Worm (Caenorhabditis elegans) whole organism, young adult: ENCODE data around the gene cox-10.
A peak's percentile ranks its signal among the peaks of the same experiment; 100 is the strongest.

Experiments
- B0261.1 ChIP-seq: sonication (generic microtip); optimal IDR thresholded peaks from 2 replicates; lab custom pipeline; 2016; ENCODE audit warnings: mild to moderate bottlenecking, missing genetic modification characterization, moderate library complexity, missing compliant biosample characterization
- C17E4.6 ChIP-seq: fragments of 200-800 bp; sonication (Bioruptor generic); IDR thresholded peaks from 2 replicates; pipeline ENCODE4 v1.3.6; 2022; ENCODE audit warnings: missing genetic modification reagents, missing genetic modification characterization, missing compliant biosample characterization
- F22D6.2 ChIP-seq: sonication (generic microtip); optimal IDR thresholded peaks from 2 replicates; lab custom pipeline; 2016; ENCODE audit warnings: mild to moderate bottlenecking, missing genetic modification characterization, missing compliant biosample characterization
- F52B5.7 ChIP-seq: sonication (generic microtip); optimal IDR thresholded peaks from 2 replicates; lab custom pipeline; 2016; ENCODE audit warnings: mild to moderate bottlenecking, missing genetic modification characterization, missing compliant biosample characterization
- F57A8.1 ChIP-seq: fragments of 200-800 bp; sonication (Bioruptor generic); optimal IDR thresholded peaks from 2 replicates; lab custom pipeline; 2018; ENCODE audit warnings: mild to moderate bottlenecking, missing genetic modification characterization, moderate library complexity, missing compliant biosample characterization
- K11D2.4 ChIP-seq: fragments of 200-800 bp; sonication (Bioruptor generic); IDR thresholded peaks from 2 replicates; pipeline ENCODE4 v1.3.6; 2022; ENCODE audit warnings: missing genetic modification reagents, missing genetic modification characterization, missing compliant biosample characterization
- K12H6.12 ChIP-seq: fragments of 200-800 bp; sonication (Bioruptor generic); optimal IDR thresholded peaks from 2 replicates; lab custom pipeline; 2018; ENCODE audit warnings: mild to moderate bottlenecking, missing genetic modification characterization, missing compliant biosample characterization
- Y53F4B.3 ChIP-seq: fragments of 200-800 bp; sonication (Bioruptor generic); IDR thresholded peaks from 2 replicates; pipeline ENCODE4 v1.3.6; 2022; ENCODE audit warnings: missing genetic modification reagents, missing genetic modification characterization, missing compliant biosample characterization
- Y56A3A.18 ChIP-seq: fragments of 200-800 bp; sonication (Bioruptor generic); IDR thresholded peaks from 2 replicates; pipeline ENCODE4 v1.3.6; 2022; ENCODE audit warnings: missing genetic modification reagents, missing genetic modification characterization, missing compliant biosample characterization
- attf-3 ChIP-seq: fragments of 200-800 bp; sonication (Bioruptor generic); conservative IDR thresholded peaks from 2 replicates; pipeline ENCODE4 v1.3.6; 2022; ENCODE audit warnings: missing genetic modification reagents, missing genetic modification characterization, missing compliant biosample characterization
- cebp-1 ChIP-seq, 2 experiments: fragments of 200-800 bp in 1 of 2; sonication (Bioruptor generic) in 1 of 2; sonication (generic microtip) in 1 of 2; IDR thresholded peaks in 1 of 2; optimal IDR thresholded peaks in 1 of 2; 2 replicates each; pipeline versions ENCODE4 v1.3.6 to Lab custom; 2017 to 2022; ENCODE audit warnings: missing compliant biosample characterization in 2 of 2, missing genetic modification characterization in 2 of 2, mild to moderate bottlenecking in 1 of 2, missing genetic modification reagents in 1 of 2, moderate library complexity in 1 of 2
- cebp-2 ChIP-seq: fragments of 200-800 bp; sonication (Bioruptor generic); IDR thresholded peaks from 2 replicates; pipeline ENCODE4 v1.3.6; 2022; ENCODE audit warnings: missing genetic modification characterization, missing compliant biosample characterization
- ceh-100 ChIP-seq: fragments of 200-800 bp; sonication (Bioruptor generic); IDR thresholded peaks from 2 replicates; pipeline ENCODE4 v1.3.6; 2022; ENCODE audit warnings: missing genetic modification reagents, missing genetic modification characterization, missing compliant biosample characterization
- ceh-40 ChIP-seq: fragments of 200-800 bp; sonication (Bioruptor generic); IDR thresholded peaks from 2 replicates; pipeline ENCODE4 v1.3.6; 2022; ENCODE audit warnings: missing genetic modification characterization, missing compliant biosample characterization
- ceh-58 ChIP-seq: fragments of 200-800 bp; sonication (Bioruptor generic); IDR thresholded peaks from 2 replicates; pipeline ENCODE4 v1.3.6; 2022; ENCODE audit warnings: missing genetic modification characterization, missing compliant biosample characterization
- die-1 ChIP-seq: sonication (generic microtip); optimal IDR thresholded peaks from 2 replicates; lab custom pipeline; 2016; ENCODE audit warnings: missing genotype, mild to moderate bottlenecking, missing genetic modification characterization, missing compliant biosample characterization
- dox-1 ChIP-seq: fragments of 200-800 bp; sonication (Bioruptor generic); IDR thresholded peaks from 2 replicates; pipeline ENCODE4 v1.3.6; 2022; ENCODE audit warnings: missing genetic modification reagents, missing genetic modification characterization, missing compliant biosample characterization
- him-1 ChIP-seq: sonication (generic microtip); optimal IDR thresholded peaks from 2 replicates; lab custom pipeline; 2016; ENCODE audit warnings: missing genotype, missing genetic modification reagents, missing genetic modification characterization, missing compliant biosample characterization
- hmg-1.2 ChIP-seq: fragments of 200-800 bp; sonication (Bioruptor generic); IDR thresholded peaks from 2 replicates; pipeline ENCODE4 v1.3.6; 2022; ENCODE audit warnings: missing genetic modification reagents, missing genetic modification characterization, missing compliant biosample characterization
- let-607 ChIP-seq, 2 experiments: fragments of 200-800 bp in 1 of 2; sonication (Bioruptor generic) in 1 of 2; sonication (generic microtip) in 1 of 2; optimal IDR thresholded peaks; 2 replicates each; lab custom pipeline; 2016 to 2018; ENCODE audit warnings: mild to moderate bottlenecking in 2 of 2, missing compliant biosample characterization in 2 of 2, missing genetic modification characterization in 2 of 2, moderate library complexity in 2 of 2, missing genotype in 1 of 2
- lin-26 ChIP-seq: fragments of 200-800 bp; sonication (Bioruptor generic); IDR thresholded peaks from 2 replicates; pipeline ENCODE4 v1.3.6; 2022; ENCODE audit warnings: missing genetic modification reagents, missing genetic modification characterization, missing compliant biosample characterization
- lin-35 ChIP-seq, 3 experiments: fragments of 150-350 bp in 2 of 3; sonication (generic microtip) in 1 of 3; optimal IDR thresholded peaks; 2 replicates each; lab custom pipeline; 2014 to 2018; ENCODE audit warnings: missing biosample characterization in 3 of 3, missing genetic modification characterization in 3 of 3, missing genetic modification reagents in 3 of 3
- lir-1 ChIP-seq: fragments of 200-800 bp; sonication (Bioruptor generic); conservative IDR thresholded peaks from 2 replicates; pipeline ENCODE4 v1.3.6; 2022; ENCODE audit warnings: missing genetic modification reagents, missing genetic modification characterization, missing compliant biosample characterization
- madf-6 ChIP-seq: fragments of 200-800 bp; sonication (Bioruptor generic); IDR thresholded peaks from 2 replicates; pipeline ENCODE4 v1.3.6; 2022; ENCODE audit warnings: missing genetic modification reagents, missing genetic modification characterization, missing compliant biosample characterization
- mcd-1 ChIP-seq: fragments of 200-800 bp; sonication (Bioruptor generic); IDR thresholded peaks from 2 replicates; pipeline ENCODE4 v1.3.6; 2022; ENCODE audit warnings: missing genetic modification reagents, missing genetic modification characterization, missing compliant biosample characterization
- mel-28 ChIP-seq: sonication (generic microtip); optimal IDR thresholded peaks from 2 replicates; lab custom pipeline; 2016; ENCODE audit warnings: borderline replicate concordance, mild to moderate bottlenecking, missing genetic modification characterization, missing compliant biosample characterization
- pha-4 ChIP-seq: fragments of 150-350 bp; sonication (generic microtip); optimal IDR thresholded peaks from 2 replicates; lab custom pipeline; 2014; ENCODE audit warnings: missing biosample characterization, missing genetic modification reagents, missing genetic modification characterization
- sea-2 ChIP-seq: fragments of 200-800 bp; sonication (Bioruptor generic); IDR thresholded peaks from 2 replicates; pipeline ENCODE4 v1.3.6; 2022; ENCODE audit warnings: missing genetic modification characterization, missing compliant biosample characterization
- snpc-1.1 ChIP-seq: sonication (generic microtip); optimal IDR thresholded peaks from 2 replicates; lab custom pipeline; 2017; ENCODE audit warnings: missing genetic modification characterization, mild to moderate bottlenecking, missing compliant biosample characterization, antibody characterized with exemption, moderate library complexity, missing genotype, missing genetic modification reagents; ENCODE audit not compliant: insufficient read depth
- snpc-4 ChIP-seq, 5 experiments: fragments of 150-350 bp in 1 of 5; sonication (generic microtip) in 4 of 5; optimal IDR thresholded peaks; 2 replicates each; lab custom pipeline; 2014 to 2018; ENCODE audit warnings: missing genetic modification characterization in 5 of 5, missing biosample characterization in 3 of 5, antibody characterized with exemption in 2 of 5, mild to moderate bottlenecking in 2 of 5, missing compliant biosample characterization in 2 of 5, missing genotype in 2 of 5, moderate library complexity in 2 of 5, missing genetic modification reagents in 1 of 5
- somi-1 ChIP-seq: fragments of 200-800 bp; sonication (Bioruptor generic); optimal IDR thresholded peaks from 2 replicates; lab custom pipeline; 2018; ENCODE audit warnings: mild to moderate bottlenecking, missing genetic modification characterization, missing compliant biosample characterization
- sptf-2 ChIP-seq: fragments of 200-800 bp; sonication (Bioruptor generic); optimal IDR thresholded peaks from 2 replicates; lab custom pipeline; 2018; ENCODE audit warnings: mild to moderate bottlenecking, missing genetic modification characterization, missing compliant biosample characterization
- tbp1 ChIP-seq: fragments of 200-800 bp; sonication (Bioruptor generic); optimal IDR thresholded peaks from 2 replicates; lab custom pipeline; 2018; ENCODE audit warnings: mild to moderate bottlenecking, missing genetic modification characterization, missing compliant biosample characterization
- tbx-9 ChIP-seq: sonication (generic microtip); optimal IDR thresholded peaks from 2 replicates; lab custom pipeline; 2016; ENCODE audit warnings: borderline replicate concordance, missing genetic modification characterization, inconsistent platforms, missing compliant biosample characterization
- unc-62 ChIP-seq: fragments of 150-350 bp; optimal IDR thresholded peaks from 2 replicates; lab custom pipeline; 2014; ENCODE audit warnings: missing biosample characterization, missing genetic modification reagents, missing genetic modification characterization
- zfh-2 ChIP-seq: fragments of 200-800 bp; sonication (Bioruptor generic); conservative IDR thresholded peaks from 2 replicates; pipeline ENCODE4 v1.3.6; 2022; ENCODE audit warnings: missing genetic modification reagents, missing genetic modification characterization, missing compliant biosample characterization
- zim-3 ChIP-seq: sonication (generic microtip); optimal IDR thresholded peaks from 2 replicates; lab custom pipeline; 2017; ENCODE audit warnings: mild to moderate bottlenecking, missing genetic modification characterization, moderate library complexity, missing compliant biosample characterization
- ztf-22 ChIP-seq: fragments of 200-800 bp; sonication (Bioruptor generic); optimal IDR thresholded peaks from 2 replicates; lab custom pipeline; 2018; ENCODE audit warnings: mild to moderate bottlenecking, missing genetic modification characterization, moderate library complexity, missing compliant biosample characterization
- ztf-25 ChIP-seq: fragments of 200-800 bp; sonication (Bioruptor generic); IDR thresholded peaks from 2 replicates; pipeline ENCODE4 v1.3.6; 2022; ENCODE audit warnings: missing genetic modification reagents, missing genetic modification characterization, missing compliant biosample characterization

cox-10 gene

ce11 chrII:12668874-12669273 is 10.9 kb upstream of the cox-10 start:
- TF ChIP-seq ceh-40 (GFP tag; lab: Robert Waterston, UW) (no peak), lin-26 (peak; percentile 54; the same call in 1 of the 2 replicates), tbx-9 (tag; lab: Kevin White, UChicago) (no peak), ceh-58 (GFP tag; lab: Robert Waterston, UW) (no peak), K12H6.12 (tag; lab: Kevin White, UChicago) (no peak), ceh-100 (no peak), zfh-2 (GFP tag; lab: Robert Waterston, UW) (peak; percentile 72), cebp-1 (GFP tag; IDR thresholded peaks at IDR 0.05; lab: Robert Waterston, UW) (no peak), cebp-1 (tag; optimal IDR thresholded peaks at IDR 0.05; lab: Kevin White, UChicago) (no peak), let-607 (tag; optimal IDR thresholded peaks at IDR 0.05; lab: Kevin White, UChicago) (no peak)

ce11 chrII:12669342-12669741 is 10.4 kb upstream of the cox-10 start:
- no peak for TF ChIP-seq ztf-25 (GFP tag; lab: Robert Waterston, UW)
- TF ChIP-seq tbp1 (GFP tag; lab: Kevin White, UChicago), result no peak
- no peak for TF ChIP-seq lin-35 (GFP tag; optimal IDR thresholded peaks at IDR 0.05; lab: Kevin White, UChicago)
- TF ChIP-seq snpc-1.1 (tag; lab: Kevin White, UChicago), result no peak
- TF ChIP-seq Y56A3A.18, result no peak
- no peak for TF ChIP-seq F22D6.2 (tag; lab: Kevin White, UChicago)
- no peak for TF ChIP-seq sea-2 (GFP tag; lab: Robert Waterston, UW)
- no peak for TF ChIP-seq somi-1 (GFP tag; lab: Kevin White, UChicago)
- no peak for TF ChIP-seq let-607 (tag; optimal IDR thresholded peaks at IDR 0.05; lab: Kevin White, UChicago)
- no peak for TF ChIP-seq zim-3 (tag; lab: Kevin White, UChicago)
- no peak for TF ChIP-seq sptf-2 (GFP tag; lab: Kevin White, UChicago)
- TF ChIP-seq F52B5.7 (tag; lab: Kevin White, UChicago), result no peak
- no peak for TF ChIP-seq ztf-22
- TF ChIP-seq Y53F4B.3 (GFP tag; lab: Robert Waterston, UW), result no peak

- no peak for TF ChIP-seq F57A8.1 (GFP tag; lab: Kevin White, UChicago)
- peak; percentile 26; the same call in 1 of the 2 replicates for TF ChIP-seq dox-1 (GFP tag; lab: Robert Waterston, UW)
- no peak for TF ChIP-seq K11D2.4 (GFP tag; lab: Robert Waterston, UW)
- peak; percentile 60 for TF ChIP-seq zfh-2 (GFP tag; lab: Robert Waterston, UW)
- no peak for TF ChIP-seq Y56A3A.18
- TF ChIP-seq B0261.1 (tag; lab: Kevin White, UChicago), result no peak
- no peak for TF ChIP-seq unc-62
- TF ChIP-seq madf-6 (GFP tag; lab: Robert Waterston, UW), result peak; percentile 9; the same call in 1 of the 2 replicates
- TF ChIP-seq lin-35 (GFP tag; optimal IDR thresholded peaks at IDR 0.05; lab: Kevin White, UChicago), result no peak
- no peak for TF ChIP-seq C17E4.6 (GFP tag; lab: Robert Waterston, UW)
- no peak for TF ChIP-seq pha-4 (tag; lab: Kevin White, UChicago)
Measured at ce11 chrII:12669882-12670281, 9.9 kb upstream of the cox-10 start.

- no peak for TF ChIP-seq zim-3 (tag; lab: Kevin White, UChicago)
- TF ChIP-seq him-1 (tag; lab: Kevin White, UChicago), result peak; percentile 11
- no peak for TF ChIP-seq lir-1 (GFP tag; lab: Robert Waterston, UW)
- TF ChIP-seq mcd-1 (GFP tag; lab: Robert Waterston, UW), result peak; percentile 3; the same call in 1 of the 2 replicates
- TF ChIP-seq hmg-1.2 (GFP tag; lab: Robert Waterston, UW), result peak; percentile 39
- TF ChIP-seq die-1, result no peak
- 0 out of 2 replicates have a peak, but pooled peaks have one; percentile 8 for TF ChIP-seq attf-3 (GFP tag; lab: Robert Waterston, UW)
- peak; percentile 15 to 19 for TF ChIP-seq let-607 (tag; optimal IDR thresholded peaks at IDR 0.05; lab: Kevin White, UChicago)
- peak; percentile 16 for TF ChIP-seq mel-28 (tag; lab: Kevin White, UChicago)
- no peak for TF ChIP-seq cebp-2 (GFP tag; lab: Robert Waterston, UW)
- TF ChIP-seq snpc-4 (GFP tag; optimal IDR thresholded peaks at IDR 0.05; lab: Kevin White, UChicago), result no peak
- peak in 1 of 4 experiments; percentile 4 for TF ChIP-seq snpc-4 (tag; optimal IDR thresholded peaks at IDR 0.05; lab: Kevin White, UChicago)
- TF ChIP-seq zfh-2 (GFP tag; lab: Robert Waterston, UW), result peak; percentile 94
Measured at ce11 chrII:12670877-12671864, 8.6 kb upstream of the cox-10 start.
